Fruit fly (Drosophila melanogaster) whole organism, pupa: ENCODE measurements around the gene Pvf1.

ENCODE experiments used
- CG17806 ChIP-seq: fragments of 200-800 bp; sonication (Bioruptor generic); optimal IDR thresholded peaks from 2 replicates; lab custom pipeline; 2018; ENCODE audit warnings: missing biosample characterization, mild to moderate bottlenecking, missing genetic modification characterization, moderate library complexity
- CG32121 ChIP-seq: fragments of 200-800 bp; sonication (Bioruptor generic); IDR thresholded peaks from 2 replicates; pipeline ENCODE4 v1.3.6; 2022; ENCODE audit warnings: missing biosample characterization, missing genetic modification characterization
- CG4496 ChIP-seq: fragments of 200-800 bp; sonication (Bioruptor generic); IDR thresholded peaks from 3 replicates; pipeline ENCODE4 v1.3.6; 2022; ENCODE audit warnings: missing biosample characterization, missing genetic modification characterization
- CG8159 ChIP-seq: fragments of 200-800 bp; sonication (Bioruptor generic); optimal IDR thresholded peaks from 3 replicates; lab custom pipeline; 2018; ENCODE audit warnings: missing biosample characterization, mild to moderate bottlenecking, missing genetic modification characterization, moderate library complexity
- Ets98B ChIP-seq: fragments of 200-800 bp; sonication (Bioruptor generic); IDR thresholded peaks from 2 replicates; pipeline ENCODE4 v1.3.6; 2022; ENCODE audit warnings: missing biosample characterization, missing genetic modification characterization
- fd96Ca ChIP-seq: fragments of 200-800 bp; sonication (Bioruptor generic); IDR thresholded peaks from 3 replicates; pipeline ENCODE4 v1.3.6; 2022; ENCODE audit warnings: missing biosample characterization, missing genetic modification characterization
- gl ChIP-seq: fragments of 200-800 bp; sonication (Bioruptor generic); optimal IDR thresholded peaks from 2 replicates; lab custom pipeline; 2018; ENCODE audit warnings: missing biosample characterization, mild to moderate bottlenecking, missing genetic modification characterization

dm6 chrX:18791368-18791767 is 41.1 kb upstream of the Pvf1 start, which contains the start of gene Atg101:
- TF ChIP-seq CG4496, result no peak
- TF ChIP-seq CG32121 (GFP tag; lab: Robert Waterston, UW), result no peak
- TF ChIP-seq gl (tag; lab: Kevin White, UChicago), result no peak
- no peak for TF ChIP-seq CG17806 (tag; lab: Kevin White, UChicago)
- no peak for TF ChIP-seq CG8159 (tag; lab: Kevin White, UChicago)
- no peak for TF ChIP-seq fd96Ca (GFP tag; lab: Robert Waterston, UW)
- no peak for TF ChIP-seq Ets98B (GFP tag; lab: Robert Waterston, UW)
